Fruit fly (Drosophila melanogaster): ENCODE measurements around the gene CG14109.

CG14109 gene

dm6 chr3L:13440370-13440960 lies at the start of gene CG14109, which contains the start of gene CG10140:
Gene CG14109 (plus strand): TSS chr3L:13440910.
Gene CG10140 (minus strand): TSS chr3L:13440470.
- TF ChIP-seq insv (optimal IDR thresholded peaks at IDR 0.05) (no peak), ttk (optimal IDR thresholded peaks at IDR 0.05) (no peak), psq (optimal IDR thresholded peaks at IDR 0.05) (no peak), Sin3A (optimal IDR thresholded peaks at IDR 0.05) (no peak), Myc (optimal IDR thresholded peaks at IDR 0.05) (no peak), h (optimal IDR thresholded peaks at IDR 0.05) (no peak)

dm6 chr3L:13393538-13393937 lies 47.2 kb upstream of the CG14109 start:
- TF ChIP-seq Sin3A (optimal IDR thresholded peaks at IDR 0.05) (no peak), psq (optimal IDR thresholded peaks at IDR 0.05) (no peak), insv (optimal IDR thresholded peaks at IDR 0.05) (no peak), Myc (optimal IDR thresholded peaks at IDR 0.05) (no peak), h (optimal IDR thresholded peaks at IDR 0.05) (no peak), ttk (optimal IDR thresholded peaks at IDR 0.05) (no peak)

dm6 chr3L:13397656-13398055 lies 43.1 kb upstream of the CG14109 start:
- TF ChIP-seq Myc (optimal IDR thresholded peaks at IDR 0.05) (no peak), h (optimal IDR thresholded peaks at IDR 0.05) (no peak), Sin3A (optimal IDR thresholded peaks at IDR 0.05) (no peak), psq (optimal IDR thresholded peaks at IDR 0.05) (no peak), ttk (optimal IDR thresholded peaks at IDR 0.05) (no peak), insv (optimal IDR thresholded peaks at IDR 0.05) (no peak)

dm6 chr3L:13400872-13401418 lies 39.8 kb upstream of the CG14109 start, which contains the start of gene sens:
Gene sens (minus strand): TSS chr3L:13401125.
- TF ChIP-seq ttk (optimal IDR thresholded peaks at IDR 0.05) = no peak
- no peak for TF ChIP-seq Sin3A (optimal IDR thresholded peaks at IDR 0.05)
- no peak for TF ChIP-seq Myc (optimal IDR thresholded peaks at IDR 0.05)
- no peak for TF ChIP-seq h (optimal IDR thresholded peaks at IDR 0.05)
- no peak for TF ChIP-seq insv (optimal IDR thresholded peaks at IDR 0.05)
- no peak for TF ChIP-seq psq (optimal IDR thresholded peaks at IDR 0.05)

- TF ChIP-seq Sin3A (optimal IDR thresholded peaks at IDR 0.05) (no peak), h (optimal IDR thresholded peaks at IDR 0.05) (no peak), insv (optimal IDR thresholded peaks at IDR 0.05) (no peak), ttk (optimal IDR thresholded peaks at IDR 0.05) (no peak), Myc (optimal IDR thresholded peaks at IDR 0.05) (no peak), psq (optimal IDR thresholded peaks at IDR 0.05) (no peak)
Measured at dm6 chr3L:13403141-13403867, 37.4 kb upstream of the CG14109 start.

- no peak for TF ChIP-seq insv (optimal IDR thresholded peaks at IDR 0.05)
- TF ChIP-seq psq (optimal IDR thresholded peaks at IDR 0.05) = no peak
- no peak for TF ChIP-seq ttk (optimal IDR thresholded peaks at IDR 0.05)
- TF ChIP-seq Sin3A (optimal IDR thresholded peaks at IDR 0.05) = no peak
- no peak for TF ChIP-seq h (optimal IDR thresholded peaks at IDR 0.05)
- no peak for TF ChIP-seq Myc (optimal IDR thresholded peaks at IDR 0.05)
Measured at dm6 chr3L:13406873-13407272, 33.8 kb upstream of the CG14109 start.

- no peak for TF ChIP-seq Myc (optimal IDR thresholded peaks at IDR 0.05)
- TF ChIP-seq psq (optimal IDR thresholded peaks at IDR 0.05) = no peak
Measured at dm6 chr3L:13409809-13410521, 30.7 kb upstream of the CG14109 start.

- TF ChIP-seq ttk (optimal IDR thresholded peaks at IDR 0.05) (no peak), insv (optimal IDR thresholded peaks at IDR 0.05) (no peak), psq (optimal IDR thresholded peaks at IDR 0.05) (no peak), Sin3A (optimal IDR thresholded peaks at IDR 0.05) (no peak), h (optimal IDR thresholded peaks at IDR 0.05) (no peak), Myc (optimal IDR thresholded peaks at IDR 0.05) (no peak)
Measured at dm6 chr3L:13410999-13411398, 29.7 kb upstream of the CG14109 start.

dm6 chr3L:13412200-13412885 lies 28.4 kb upstream of the CG14109 start, which contains the start of the genes CG10222 and flr:
Gene CG10222 (minus strand): TSS chr3L:13412453.
Gene flr (plus strand): TSS chr3L:13412843.
- TF ChIP-seq ttk (optimal IDR thresholded peaks at IDR 0.05) = no peak
- TF ChIP-seq Myc (optimal IDR thresholded peaks at IDR 0.05) = no peak
- TF ChIP-seq h (optimal IDR thresholded peaks at IDR 0.05) = no peak
- TF ChIP-seq insv (optimal IDR thresholded peaks at IDR 0.05) = no peak
- TF ChIP-seq Sin3A (optimal IDR thresholded peaks at IDR 0.05) = no peak
- TF ChIP-seq psq (optimal IDR thresholded peaks at IDR 0.05) = no peak

- no peak for TF ChIP-seq ttk (optimal IDR thresholded peaks at IDR 0.05)
Measured at dm6 chr3L:13412886-13413224, 27.9 kb upstream of the CG14109 start.

- TF ChIP-seq Sin3A (optimal IDR thresholded peaks at IDR 0.05) (no peak), Myc (optimal IDR thresholded peaks at IDR 0.05) (no peak), ttk (optimal IDR thresholded peaks at IDR 0.05) (no peak)
Measured at dm6 chr3L:13420212-13420611, 20.5 kb upstream of the CG14109 start.

dm6 chr3L:13422286-13422787 lies 18.4 kb upstream of the CG14109 start, which contains the start of gene CG32121:
Gene CG32121 (minus strand): TSS chr3L:13422336.
- TF ChIP-seq ttk (optimal IDR thresholded peaks at IDR 0.05) = no peak
- TF ChIP-seq Sin3A (optimal IDR thresholded peaks at IDR 0.05) = no peak
- TF ChIP-seq h (optimal IDR thresholded peaks at IDR 0.05) = no peak
- TF ChIP-seq Myc (optimal IDR thresholded peaks at IDR 0.05) = no peak
- no peak for TF ChIP-seq insv (optimal IDR thresholded peaks at IDR 0.05)
- no peak for TF ChIP-seq psq (optimal IDR thresholded peaks at IDR 0.05)
